Fruit fly (Drosophila melanogaster): ENCODE measurements around the gene Atpalpha.

- TF ChIP-seq cic (GFP tag; optimal IDR thresholded peaks at IDR 0.05) (no peak), Clk (GFP tag; optimal IDR thresholded peaks at IDR 0.05) (no peak), Mnt (GFP tag; optimal IDR thresholded peaks at IDR 0.05) (no peak), toe (GFP tag; optimal IDR thresholded peaks at IDR 0.05) (no peak), ovo (GFP tag; optimal IDR thresholded peaks at IDR 0.05) (no peak), kay (GFP tag; ENCODE audit: borderline replicate concordance) (no peak), CG12768 (GFP tag; optimal IDR thresholded peaks at IDR 0.05) (no peak), CG33017 (tag; optimal IDR thresholded peaks at IDR 0.05) (no peak), bab1 (GFP tag; optimal IDR thresholded peaks at IDR 0.05) (no peak), cnc (optimal IDR thresholded peaks at IDR 0.05) (no peak), CG7101 (tag; optimal IDR thresholded peaks at IDR 0.05) (no peak)
Observed at dm6 chr3R:20984902-20985301, 36.4 kb downstream of the Atpalpha start.
